Fruit fly (Drosophila melanogaster) whole organism, embryonic: ENCODE measurements around the gene CG43245.

ENCODE experiments used
- Aef1 ChIP-seq: fragments of 200-800 bp; sonication (Bioruptor generic); IDR thresholded peaks from 3 replicates; pipeline ENCODE4 v1.3.6; 2022; ENCODE audit warnings: missing biosample characterization, missing genetic modification characterization
- CG10274 ChIP-seq: fragments of 200-800 bp; sonication (Bioruptor generic); optimal IDR thresholded peaks from 3 replicates; lab custom pipeline; 2017; ENCODE audit warnings: missing biosample characterization, mild to moderate bottlenecking, missing genetic modification characterization
- CG10462 ChIP-seq: fragments of 200-800 bp; sonication (Bioruptor generic); optimal IDR thresholded peaks from 2 replicates; lab custom pipeline; 2016; ENCODE audit warnings: missing biosample characterization, missing genetic modification characterization
- CG11085 ChIP-seq: fragments of 200-800 bp; sonication (Bioruptor generic); IDR thresholded peaks from 2 replicates; pipeline ENCODE4 v1.3.6; 2022; ENCODE audit warnings: missing biosample characterization, missing genetic modification characterization
- CG11504 ChIP-seq: fragments of 200-800 bp; sonication (Bioruptor generic); optimal IDR thresholded peaks from 3 replicates; lab custom pipeline; 2019; ENCODE audit warnings: missing biosample characterization, mild to moderate bottlenecking, missing genetic modification characterization, moderate library complexity
- CG12299 ChIP-seq: fragments of 200-800 bp; sonication (Bioruptor generic); optimal IDR thresholded peaks from 2 replicates; lab custom pipeline; 2018; ENCODE audit warnings: missing biosample characterization, mild to moderate bottlenecking, missing genetic modification characterization
- CG12391 ChIP-seq: fragments of 200-800 bp; sonication (Bioruptor generic); optimal IDR thresholded peaks from 3 replicates; lab custom pipeline; 2018; ENCODE audit warnings: missing biosample characterization, mild to moderate bottlenecking, missing genetic modification characterization, moderate library complexity
- CG12659 ChIP-seq: fragments of 200-800 bp; sonication (Bioruptor generic); optimal IDR thresholded peaks from 3 replicates; lab custom pipeline; 2017; ENCODE audit warnings: mild to moderate bottlenecking, missing biosample characterization, missing genetic modification reagents, missing genetic modification characterization
- CG13123 ChIP-seq: fragments of 200-800 bp; sonication (Bioruptor generic); optimal IDR thresholded peaks from 2 replicates; lab custom pipeline; 2016; ENCODE audit warnings: missing biosample characterization, missing genetic modification characterization
- CG13775 ChIP-seq: fragments of 200-800 bp; sonication (Bioruptor generic); optimal IDR thresholded peaks from 3 replicates; lab custom pipeline; 2017; ENCODE audit warnings: missing biosample characterization, mild to moderate bottlenecking, missing genetic modification characterization
- CG14667 ChIP-seq: fragments of 200-800 bp; sonication (Bioruptor generic); IDR thresholded peaks from 2 replicates; pipeline ENCODE4 v1.3.6; 2022; ENCODE audit warnings: missing biosample characterization, missing genetic modification characterization
- CG16813 ChIP-seq: fragments of 200-800 bp; sonication (Bioruptor generic); IDR thresholded peaks from 3 replicates; pipeline ENCODE4 v1.3.6; 2022; ENCODE audit warnings: missing biosample characterization, missing genetic modification characterization; ENCODE audit not compliant: partially characterized antibody
- CG16863 ChIP-seq: fragments of 200-800 bp; sonication (Bioruptor generic); optimal IDR thresholded peaks from 3 replicates; lab custom pipeline; 2016; ENCODE audit warnings: missing biosample characterization, missing genetic modification characterization
- CG18262 ChIP-seq: fragments of 200-800 bp; optimal IDR thresholded peaks from 3 replicates; lab custom pipeline; 2019; ENCODE audit warnings: missing biosample characterization, mild to moderate bottlenecking, missing genetic modification characterization, moderate library complexity
- CG2889 ChIP-seq: fragments of 200-800 bp; sonication (Bioruptor generic); IDR thresholded peaks from 3 replicates; pipeline ENCODE4 v1.3.6; 2022; ENCODE audit warnings: missing biosample characterization, missing genetic modification characterization
- CG30431 ChIP-seq: fragments of 200-800 bp; sonication (Bioruptor generic); optimal IDR thresholded peaks from 2 replicates; lab custom pipeline; 2017; ENCODE audit warnings: missing biosample characterization, missing genetic modification characterization
- CG32532 ChIP-seq: fragments of 200-800 bp; sonication (Bioruptor generic); IDR thresholded peaks from 2 replicates; pipeline ENCODE4 v1.3.6; 2022; ENCODE audit warnings: missing biosample characterization, missing genetic modification characterization
- CG4424 ChIP-seq: fragments of 200-800 bp; sonication (Bioruptor generic); optimal IDR thresholded peaks from 3 replicates; lab custom pipeline; 2016; ENCODE audit warnings: missing biosample characterization, missing genetic modification characterization
- CG5953 ChIP-seq: fragments of 200-800 bp; sonication (Bioruptor generic); IDR thresholded peaks from 2 replicates; pipeline ENCODE4 v1.3.6; 2022; ENCODE audit warnings: missing biosample characterization, missing genetic modification characterization
- CG6689 ChIP-seq: fragments of 200-800 bp; sonication (Bioruptor generic); IDR thresholded peaks from 2 replicates; pipeline ENCODE4 v1.3.6; 2022; ENCODE audit warnings: missing biosample characterization, missing genetic modification characterization
- CG7786 ChIP-seq: fragments of 200-800 bp; sonication (Bioruptor generic); optimal IDR thresholded peaks from 2 replicates; lab custom pipeline; 2016; ENCODE audit warnings: missing biosample characterization, missing genetic modification characterization
- CG7928 ChIP-seq: fragments of 200-800 bp; sonication (Bioruptor generic); optimal IDR thresholded peaks from 2 replicates; lab custom pipeline; 2017; ENCODE audit warnings: missing biosample characterization, mild to moderate bottlenecking, missing genetic modification characterization
- CG8359 ChIP-seq: fragments of 200-800 bp; sonication (Bioruptor generic); optimal IDR thresholded peaks from 2 replicates; lab custom pipeline; 2017; ENCODE audit warnings: missing biosample characterization, mild to moderate bottlenecking, missing genetic modification characterization, borderline replicate concordance
- CG9876 ChIP-seq: fragments of 200-800 bp; sonication (Bioruptor generic); optimal IDR thresholded peaks from 2 replicates; lab custom pipeline; 2016; ENCODE audit warnings: missing biosample characterization, missing genetic modification characterization
- Dek ChIP-seq: fragments of 200-800 bp; sonication (Bioruptor generic); optimal IDR thresholded peaks from 3 replicates; lab custom pipeline; 2019; ENCODE audit warnings: missing biosample characterization, mild to moderate bottlenecking, missing genetic modification characterization, moderate library complexity
- Ets65A ChIP-seq: fragments of 200-800 bp; sonication (Bioruptor generic); peaks from one replicate; lab custom pipeline; 2016; ENCODE audit warnings: missing biosample characterization, missing genetic modification characterization
- HHEX ChIP-seq: fragments of 200-800 bp; sonication (Bioruptor generic); optimal IDR thresholded peaks from 3 replicates; lab custom pipeline; 2017; ENCODE audit warnings: missing biosample characterization, mild to moderate bottlenecking, missing genetic modification characterization, missing genetic modification reagents
- Hmr ChIP-seq: fragments of 200-800 bp; sonication (Bioruptor generic); optimal IDR thresholded peaks from 3 replicates; lab custom pipeline; 2017; ENCODE audit warnings: mild to moderate bottlenecking, missing biosample characterization, missing genetic modification reagents, missing genetic modification characterization
- Hr51 ChIP-seq, 2 experiments: fragments of 200-800 bp; sonication (Bioruptor generic); optimal IDR thresholded peaks; 2 replicates in 1 of 2; 3 replicates in 1 of 2; lab custom pipeline; 2016 to 2018; ENCODE audit warnings: missing biosample characterization in 2 of 2, missing genetic modification characterization in 2 of 2, mild to moderate bottlenecking in 1 of 2, moderate library complexity in 1 of 2
- Lim3 ChIP-seq: fragments of 200-800 bp; sonication (Bioruptor generic); IDR thresholded peaks from 2 replicates; pipeline ENCODE4 v1.3.6; 2022; ENCODE audit warnings: missing biosample characterization, missing genetic modification characterization
- MESR4 ChIP-seq: fragments of 200-800 bp; sonication (Bioruptor generic); optimal IDR thresholded peaks from 2 replicates; lab custom pipeline; 2018; ENCODE audit warnings: missing biosample characterization, mild to moderate bottlenecking, missing genetic modification characterization, moderate library complexity
- Max ChIP-seq: fragments of 200-800 bp; sonication (Bioruptor generic); optimal IDR thresholded peaks from 2 replicates; lab custom pipeline; 2016; ENCODE audit warnings: missing biosample characterization, mild to moderate bottlenecking, missing genetic modification characterization
- Scr ChIP-seq: fragments of 200-800 bp; sonication (Bioruptor generic); IDR thresholded peaks from 2 replicates; pipeline ENCODE4 v1.3.6; 2022; ENCODE audit warnings: missing biosample characterization, missing genetic modification characterization; ENCODE audit not compliant: partially characterized antibody
- Six4 ChIP-seq: fragments of 200-800 bp; sonication (Bioruptor generic); optimal IDR thresholded peaks from 2 replicates; lab custom pipeline; 2016; ENCODE audit warnings: missing biosample characterization, missing genetic modification characterization
- Sox100B ChIP-seq: fragments of 200-800 bp; sonication (Bioruptor generic); optimal IDR thresholded peaks from 3 replicates; lab custom pipeline; 2018; ENCODE audit warnings: missing biosample characterization, mild to moderate bottlenecking, missing genetic modification characterization
- Sry-β ChIP-seq: fragments of 200-800 bp; sonication (Bioruptor generic); optimal IDR thresholded peaks from 2 replicates; lab custom pipeline; 2018; ENCODE audit warnings: missing biosample characterization, mild to moderate bottlenecking, missing genetic modification characterization, moderate library complexity
- Stat92E ChIP-seq, 3 experiments: fragments of >200 bp in 2 of 3; fragments of 200-800 bp in 1 of 3; sonication (Bioruptor generic) in 1 of 3; optimal IDR thresholded peaks; 2 replicates each; lab custom pipeline; 2017 to 2019; ENCODE audit warnings: missing biosample characterization in 3 of 3, missing genetic modification characterization in 3 of 3, mild to moderate bottlenecking in 1 of 3, moderate library complexity in 1 of 3
- Trl ChIP-seq, 3 experiments: fragments of >200 bp in 2 of 3; fragments of 200-800 bp in 1 of 3; sonication (Bioruptor generic) in 1 of 3; optimal IDR thresholded peaks; 2 replicates in 1 of 3; 3 replicates in 2 of 3; lab custom pipeline; 2016 to 2017; ENCODE audit warnings: missing biosample characterization in 1 of 3, missing genetic modification characterization in 1 of 3
- ap ChIP-seq: fragments of 200-800 bp; sonication (Bioruptor generic); IDR thresholded peaks from 2 replicates; pipeline ENCODE4 v1.3.6; 2022; ENCODE audit warnings: missing biosample characterization, missing genetic modification characterization
- cas ChIP-seq: fragments of 200-800 bp; sonication (Bioruptor generic); IDR thresholded peaks from 2 replicates; pipeline ENCODE4 v1.3.6; 2022; ENCODE audit warnings: missing biosample characterization, missing genetic modification characterization
- gsb ChIP-seq: fragments of 200-800 bp; sonication (Bioruptor generic); IDR thresholded peaks from 2 replicates; pipeline ENCODE4 v1.3.6; 2022; ENCODE audit warnings: missing biosample characterization, missing genetic modification characterization
- kay ChIP-seq: fragments of 200-800 bp; sonication (Bioruptor generic); optimal IDR thresholded peaks from 2 replicates; lab custom pipeline; 2016; ENCODE audit warnings: missing biosample characterization, missing genetic modification characterization
- lmd ChIP-seq: fragments of 200-800 bp; sonication (Bioruptor generic); IDR thresholded peaks from 2 replicates; pipeline ENCODE4 v1.3.6; 2022; ENCODE audit warnings: missing biosample characterization, missing genetic modification characterization
- nerfin-2 ChIP-seq: fragments of 200-800 bp; sonication (Bioruptor generic); IDR thresholded peaks from 2 replicates; pipeline ENCODE4 v1.3.6; 2022; ENCODE audit warnings: missing biosample characterization, missing genetic modification characterization; ENCODE audit not compliant: partially characterized antibody
- phol ChIP-seq: fragments of 200-800 bp; sonication (Bioruptor generic); optimal IDR thresholded peaks from 3 replicates; lab custom pipeline; 2018; ENCODE audit warnings: missing biosample characterization, mild to moderate bottlenecking, missing genetic modification characterization, moderate library complexity
- salm ChIP-seq: fragments of 200-800 bp; sonication (Bioruptor generic); optimal IDR thresholded peaks from 2 replicates; lab custom pipeline; 2018; ENCODE audit warnings: missing biosample characterization, mild to moderate bottlenecking, missing genetic modification characterization
- sens ChIP-seq: fragments of 200-800 bp; sonication (Bioruptor generic); peaks from one replicate; lab custom pipeline; 2016; ENCODE audit warnings: missing biosample characterization, missing genetic modification characterization
- zf30C ChIP-seq: fragments of 200-800 bp; sonication (Bioruptor generic); optimal IDR thresholded peaks from 3 replicates; lab custom pipeline; 2018; ENCODE audit warnings: missing biosample characterization, mild to moderate bottlenecking, missing genetic modification characterization

CG43245 gene

DNA sequence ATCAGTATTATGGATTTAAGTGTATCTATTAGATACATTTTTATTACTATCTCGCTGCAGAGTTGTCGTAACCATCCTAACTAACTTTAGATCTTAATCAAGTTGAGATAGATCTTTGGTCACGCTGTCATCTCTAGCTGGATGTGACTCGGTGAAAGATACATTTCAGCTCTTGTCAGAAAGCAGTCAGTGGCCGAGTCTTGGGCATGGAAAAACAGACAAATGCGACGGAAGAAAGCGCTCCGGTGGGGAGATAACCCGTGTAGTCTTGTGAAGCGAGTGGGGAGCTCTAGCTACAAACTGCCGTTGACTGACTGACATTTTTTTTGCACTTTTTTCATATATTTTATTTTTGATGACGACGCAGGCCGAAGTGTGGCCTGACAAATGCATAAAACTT, 21.5 kb downstream of the CG43245 start (continued):
- no peak for TF ChIP-seq Sox100B (GFP tag; lab: Kevin White, UChicago)

DNA sequence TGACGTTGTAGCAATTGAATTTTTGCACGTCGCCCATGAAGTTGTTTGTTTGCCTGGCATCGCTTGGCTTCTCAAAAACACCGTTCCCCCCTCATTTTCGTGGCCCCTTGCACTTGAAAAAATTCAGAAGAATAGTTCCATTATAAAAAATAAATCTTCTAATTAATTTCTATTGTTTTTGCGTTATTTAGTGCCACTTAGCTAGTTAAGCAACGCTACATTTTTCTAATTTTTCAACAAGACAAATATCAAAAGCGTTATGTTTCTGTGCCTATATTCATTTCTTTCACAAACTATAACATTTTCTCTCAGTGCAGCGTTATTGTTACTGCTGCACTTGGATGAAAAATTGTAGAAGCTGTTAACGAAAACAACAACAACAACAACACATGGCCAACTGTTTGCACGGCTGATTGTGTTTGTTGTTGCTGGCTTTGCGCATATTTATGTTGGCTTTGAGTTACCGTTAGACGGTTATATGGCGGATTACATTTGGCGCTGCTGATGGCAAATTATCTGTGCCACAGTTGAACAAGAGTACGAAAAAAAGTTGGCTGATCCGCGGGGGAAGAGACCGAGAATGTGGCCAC, 22.3 kb downstream of the CG43245 start:
- TF ChIP-seq Max (GFP tag; lab: Kevin White, UChicago), result no peak
- no peak for TF ChIP-seq CG11085 (GFP tag; lab: Robert Waterston, UW)
- TF ChIP-seq CG2889 (GFP tag; lab: Robert Waterston, UW), result no peak
- TF ChIP-seq CG7786, result no peak
- no peak for TF ChIP-seq Trl (optimal IDR thresholded peaks at IDR 0.05; lab: Kevin White, UChicago)
- TF ChIP-seq Trl (GFP tag; optimal IDR thresholded peaks at IDR 0.05; lab: Kevin White, UChicago), result no peak
- TF ChIP-seq Hr51 (GFP tag; optimal IDR thresholded peaks at IDR 0.05; lab: Kevin White, UChicago), result peak in 1 of 2 experiments; percentile 30
- TF ChIP-seq CG13775 (GFP tag; lab: Kevin White, UChicago), result no peak
- TF ChIP-seq cas, result no peak
- TF ChIP-seq phol (tag; lab: Kevin White, UChicago), result peak; percentile 17
- TF ChIP-seq ap (GFP tag; lab: Robert Waterston, UW), result no peak
- TF ChIP-seq Scr (GFP tag; lab: Robert Waterston, UW), result no peak
- peak; percentile 10 for TF ChIP-seq CG12391 (tag; lab: Kevin White, UChicago)
- no peak for TF ChIP-seq gsb (GFP tag; lab: Robert Waterston, UW)
- no peak for TF ChIP-seq MESR4
- TF ChIP-seq Dek (tag; lab: Kevin White, UChicago), result no peak
- no peak for TF ChIP-seq CG5953 (GFP tag; lab: Robert Waterston, UW)
- no peak for TF ChIP-seq Six4 (GFP tag; lab: Kevin White, UChicago)
- no peak for TF ChIP-seq Sry-β (GFP tag; lab: Kevin White, UChicago)
- TF ChIP-seq zf30C (GFP tag; lab: Kevin White, UChicago), result no peak
- TF ChIP-seq sens (GFP tag; lab: Kevin White, UChicago), result peak; percentile 43
- TF ChIP-seq CG12659 (GFP tag; lab: Kevin White, UChicago), result no peak
- no peak for TF ChIP-seq Stat92E (GFP tag; optimal IDR thresholded peaks at IDR 0.05; lab: Kevin White, UChicago)
- no peak for TF ChIP-seq nerfin-2 (GFP tag; lab: Robert Waterston, UW)
- no peak for TF ChIP-seq CG7928 (GFP tag; lab: Kevin White, UChicago)
- TF ChIP-seq HHEX (GFP tag; lab: Kevin White, UChicago), result no peak
- no peak for TF ChIP-seq Aef1
- TF ChIP-seq CG30431 (GFP tag; lab: Kevin White, UChicago), result no peak
- TF ChIP-seq CG32532 (GFP tag; lab: Robert Waterston, UW), result no peak
- TF ChIP-seq CG11504 (tag; lab: Kevin White, UChicago), result peak; percentile 37
- no peak for TF ChIP-seq CG16863 (GFP tag; lab: Kevin White, UChicago)
- peak; percentile 78 for TF ChIP-seq Ets65A (GFP tag; lab: Kevin White, UChicago)
- no peak for TF ChIP-seq salm (tag; lab: Kevin White, UChicago)
- no peak for TF ChIP-seq CG10462 (GFP tag; lab: Kevin White, UChicago)
- no peak for TF ChIP-seq CG13123
- TF ChIP-seq CG12299 (tag; lab: Kevin White, UChicago), result no peak
- TF ChIP-seq lmd, result no peak
- TF ChIP-seq CG14667 (GFP tag; lab: Robert Waterston, UW), result no peak
- no peak for TF ChIP-seq CG8359 (GFP tag; lab: Kevin White, UChicago)
- peak; percentile 35 for TF ChIP-seq CG18262 (tag; lab: Kevin White, UChicago)
- TF ChIP-seq Lim3 (GFP tag; lab: Robert Waterston, UW), result no peak
- no peak for TF ChIP-seq CG6689 (GFP tag; lab: Robert Waterston, UW)
- no peak for TF ChIP-seq Hmr
- TF ChIP-seq CG16813, result no peak
- TF ChIP-seq CG10274, result no peak
- TF ChIP-seq CG9876, result no peak
- no peak for TF ChIP-seq kay
- peak; percentile 15 for TF ChIP-seq CG4424
